Fruit fly (Drosophila melanogaster) whole organism, larva: ENCODE results near the gene CG4000.

Experiments used
- noc ChIP-seq: fragments of 200-800 bp; sonication (Bioruptor generic); optimal IDR thresholded peaks from 3 replicates; lab custom pipeline; 2019; ENCODE audit warnings: missing biosample characterization, mild to moderate bottlenecking, missing genetic modification characterization, moderate library complexity

The CG4000 gene

DNA sequence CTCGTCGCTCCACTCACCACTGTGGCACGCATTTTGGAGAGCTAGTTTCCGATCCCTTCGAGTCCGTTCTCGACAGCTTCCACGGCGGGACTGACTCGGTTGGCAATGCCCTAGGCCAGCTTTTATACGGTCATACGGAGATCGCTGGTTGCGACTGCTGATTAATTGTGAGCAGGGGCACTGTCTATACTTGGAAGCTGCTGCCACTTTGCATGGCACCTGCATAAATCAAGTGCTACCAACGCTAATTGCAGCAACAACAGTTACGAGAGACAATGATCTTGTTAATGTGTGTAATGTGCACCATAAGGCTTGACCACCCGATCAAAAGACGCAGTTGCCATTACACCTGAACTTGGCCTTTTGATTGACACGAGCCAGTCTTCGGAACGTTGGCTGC, at the start of gene CG4000:
Gene CG4000 (minus strand): TSS at position 101 of the 400 bp plus-strand sequence.
- TF ChIP-seq noc (tag; lab: Kevin White, UChicago), result no peak

DNA sequence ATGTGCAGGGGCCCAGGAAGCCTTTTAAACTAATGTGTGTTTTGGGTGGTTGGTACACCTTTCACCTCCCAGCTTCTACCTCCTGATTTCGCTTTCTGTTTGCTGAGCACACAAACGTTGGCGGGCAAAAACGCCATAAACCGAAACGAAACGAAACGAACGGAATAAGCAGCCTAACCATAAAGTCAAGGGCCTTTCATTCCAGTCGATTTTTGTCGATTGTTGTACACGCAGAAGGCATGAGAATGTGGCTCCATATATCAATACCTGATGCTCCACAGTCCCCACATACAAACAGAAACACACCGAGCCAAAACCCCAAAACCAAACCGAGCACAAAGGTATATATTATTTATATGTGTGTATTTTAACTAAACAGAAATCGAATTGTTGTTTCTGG, 46.3 kb upstream of the CG4000 start:
- TF ChIP-seq noc (tag; lab: Kevin White, UChicago), result no peak

DNA sequence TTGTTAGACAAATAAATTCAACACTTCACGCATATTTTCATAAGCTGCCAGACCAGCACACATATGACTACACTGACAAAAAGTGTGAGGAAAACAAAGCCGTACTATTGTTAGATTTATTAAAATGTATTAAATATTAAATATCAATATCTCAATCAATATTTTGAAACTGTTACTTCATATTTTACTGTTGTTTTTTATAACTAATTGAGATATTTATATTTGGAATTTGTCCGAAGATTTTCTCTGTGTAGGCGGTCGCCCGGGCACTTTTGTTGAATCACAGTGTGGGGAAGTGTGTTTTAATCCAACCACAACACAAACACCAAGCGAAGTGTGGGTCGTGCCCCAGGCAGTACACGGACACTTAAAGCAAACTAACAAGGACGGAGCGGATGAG, 42.1 kb upstream of the CG4000 start:
- TF ChIP-seq noc (tag; lab: Kevin White, UChicago), result no peak

DNA sequence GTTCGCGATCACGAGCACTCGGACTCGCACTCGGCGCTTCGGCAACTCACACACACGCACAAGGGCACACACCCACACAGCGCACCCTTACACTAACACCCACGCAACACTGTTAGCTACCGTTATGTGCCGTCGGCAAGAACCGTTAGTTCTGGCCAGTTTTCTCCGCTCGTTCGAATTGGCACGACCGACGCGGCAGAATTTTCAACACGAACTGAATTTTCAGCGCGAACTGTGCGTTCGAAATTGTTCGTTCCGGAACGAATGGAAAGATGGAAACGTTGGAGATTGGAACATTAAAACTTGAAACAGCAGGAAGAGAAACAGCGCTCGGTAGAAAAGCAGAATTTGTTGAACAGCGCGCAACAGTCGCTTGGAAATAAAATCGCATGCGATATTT, 37.2 kb upstream of the CG4000 start, which contains the start of gene Oamb:
Gene Oamb (minus strand): TSS at position 218 of the 400 bp plus-strand sequence.
- no peak for TF ChIP-seq noc (tag; lab: Kevin White, UChicago)

DNA sequence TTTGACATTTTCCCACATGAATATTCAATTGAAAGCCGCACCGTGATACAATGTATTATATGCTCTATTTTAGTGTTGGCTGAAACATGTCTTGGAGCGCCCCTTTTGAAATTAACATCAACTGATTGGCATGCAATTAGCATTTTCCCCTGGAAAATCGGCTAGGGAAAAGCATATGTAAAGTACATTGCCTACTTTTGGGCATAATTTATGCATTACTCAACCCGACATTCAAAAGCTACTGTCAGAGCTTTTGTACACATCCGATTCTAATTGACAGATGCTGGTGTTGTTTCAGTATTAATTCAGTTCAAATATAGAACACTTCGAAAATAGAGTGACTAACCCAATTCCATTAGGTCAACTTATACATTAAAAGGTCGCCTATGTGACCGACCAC, 1.4 kb downstream of the CG4000 start:
- TF ChIP-seq noc (tag; lab: Kevin White, UChicago), result no peak

DNA sequence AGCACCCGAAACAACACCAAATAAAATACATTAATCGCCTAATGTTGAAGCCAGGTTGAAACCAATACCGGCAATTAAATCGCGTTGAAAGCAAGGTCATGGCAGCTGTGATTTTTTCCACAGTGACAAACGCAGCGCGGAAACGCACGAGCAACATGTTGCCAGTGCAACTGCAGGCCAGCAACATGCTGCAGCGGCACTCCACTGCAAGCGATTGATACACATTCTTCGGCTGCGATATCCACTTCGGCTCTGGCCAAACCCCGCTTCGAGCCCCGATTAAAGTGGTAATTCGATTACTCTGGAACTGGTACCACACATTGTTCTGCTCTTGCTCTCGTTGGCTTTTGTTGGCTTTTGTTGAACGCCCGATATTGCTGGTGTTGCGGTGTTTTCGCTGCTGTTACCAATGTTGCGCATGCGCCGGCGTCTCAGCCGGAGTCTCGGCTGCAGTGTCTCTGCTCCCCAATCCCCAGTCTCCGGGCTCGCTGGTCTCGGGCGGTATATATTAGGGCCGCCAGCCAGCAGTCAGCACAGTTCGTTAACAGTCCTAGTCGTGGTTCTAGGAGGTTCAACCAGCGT, 8.0 kb downstream of the CG4000 start, which contains the start of gene Cpr92F:
Gene Cpr92F (plus strand): TSS at position 532 of the 582 bp plus-strand sequence.
- TF ChIP-seq noc (tag; lab: Kevin White, UChicago), result no peak

DNA sequence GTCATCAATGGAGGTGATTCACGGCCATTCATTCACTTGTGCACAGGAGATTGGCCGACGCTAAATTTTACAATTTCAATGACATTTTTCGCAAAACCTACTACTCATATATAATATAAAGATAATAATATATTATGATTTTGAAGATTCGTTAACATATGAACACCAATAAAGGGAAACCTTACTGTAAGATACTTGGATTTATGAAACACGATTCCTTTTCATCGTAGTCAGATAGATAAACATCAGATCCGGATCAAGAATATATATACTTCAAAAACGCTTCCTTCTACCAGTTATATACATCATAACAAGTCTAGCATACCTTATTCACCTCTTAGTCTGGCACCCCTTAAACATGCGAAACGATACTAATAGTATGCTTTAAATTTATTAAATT, 17.3 kb downstream of the CG4000 start, which contains the start of gene Nep4:
Gene Nep4 (minus strand): TSS at position 101 of the 400 bp plus-strand sequence.
- TF ChIP-seq noc (tag; lab: Kevin White, UChicago), result no peak

DNA sequence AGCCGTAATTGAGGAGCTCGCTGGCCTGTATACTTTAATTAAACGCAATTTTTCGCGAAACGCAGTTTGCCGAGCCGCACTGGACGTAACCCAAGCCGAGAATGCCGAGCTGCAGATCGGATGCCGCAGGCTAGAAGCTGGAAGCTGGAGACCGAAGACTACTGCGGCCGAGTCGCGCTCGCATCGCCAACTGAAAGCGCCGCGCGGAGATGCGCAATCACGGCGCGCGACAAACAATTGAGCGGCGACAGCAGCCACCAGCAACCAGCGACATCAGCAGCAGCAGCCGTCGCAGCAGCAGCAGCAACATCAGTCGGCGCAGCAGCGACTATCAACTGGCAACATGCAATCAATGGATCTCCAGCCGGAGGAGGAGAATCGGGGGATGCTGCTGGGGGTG, 20.5 kb downstream of the CG4000 start:
- no peak for TF ChIP-seq noc (tag; lab: Kevin White, UChicago)

DNA sequence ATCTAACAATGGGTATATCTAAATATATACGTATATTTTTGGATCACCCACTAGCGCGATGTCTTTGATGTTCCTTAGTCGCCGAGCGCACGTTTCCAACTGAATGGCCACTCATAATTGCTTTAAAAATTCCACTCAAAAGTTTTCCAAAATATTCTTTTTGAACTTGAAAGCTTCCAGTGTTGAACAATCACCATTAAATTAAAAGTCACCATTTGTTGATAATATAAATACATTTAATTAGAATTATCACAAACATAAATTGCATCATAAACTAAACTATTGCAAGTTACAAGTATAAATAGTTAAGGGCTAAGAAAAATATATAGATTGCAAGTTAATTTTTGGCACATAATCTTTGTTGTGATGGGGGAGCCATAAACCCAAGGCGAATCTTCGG, 24.8 kb downstream of the CG4000 start, which contains the start of gene GluRIID:
Gene GluRIID (minus strand): TSS at position 101 of the 400 bp plus-strand sequence.
- TF ChIP-seq noc (tag; lab: Kevin White, UChicago), result no peak

DNA sequence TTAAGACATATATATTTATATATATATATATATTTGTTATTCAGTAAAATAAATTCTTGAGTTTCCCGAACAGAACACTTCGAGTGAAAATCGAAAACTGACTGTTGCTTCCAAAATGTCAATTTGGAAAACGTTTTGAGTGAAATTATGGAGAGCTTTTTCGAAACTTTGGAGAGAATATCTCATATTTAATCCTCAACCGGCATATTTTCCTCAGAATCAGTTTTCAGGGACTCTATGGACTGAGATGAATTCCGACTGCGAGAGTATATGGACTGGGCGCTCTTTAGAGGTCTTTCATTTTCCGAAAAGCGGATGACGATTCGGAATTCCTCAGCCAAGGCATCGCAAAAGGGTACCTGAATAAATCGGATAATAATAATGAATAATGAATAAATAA, 28.5 kb downstream of the CG4000 start, which contains the start of gene GluRIIE:
Gene GluRIIE (minus strand): TSS at position 101 of the 400 bp plus-strand sequence.
- TF ChIP-seq noc (tag; lab: Kevin White, UChicago), result no peak

DNA sequence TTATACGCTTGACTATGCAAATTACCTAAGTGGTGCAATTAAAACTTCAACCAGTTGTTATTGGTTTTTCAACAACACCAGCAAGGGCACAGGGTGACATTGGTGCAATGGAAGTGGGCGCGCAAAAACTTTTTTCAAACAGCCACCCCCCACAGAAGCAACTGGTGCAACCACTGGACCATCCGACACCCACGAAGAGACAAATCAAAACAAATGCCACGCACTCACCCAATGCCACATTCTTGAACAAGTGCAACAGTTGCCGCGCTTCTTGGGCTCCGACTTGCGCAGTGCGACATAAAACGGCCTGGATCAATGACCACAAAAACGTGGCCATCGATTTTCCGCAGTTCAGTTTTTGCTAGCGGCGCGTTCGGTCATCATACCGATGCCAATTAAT, 41.4 kb downstream of the CG4000 start:
- no peak for TF ChIP-seq noc (tag; lab: Kevin White, UChicago)

DNA sequence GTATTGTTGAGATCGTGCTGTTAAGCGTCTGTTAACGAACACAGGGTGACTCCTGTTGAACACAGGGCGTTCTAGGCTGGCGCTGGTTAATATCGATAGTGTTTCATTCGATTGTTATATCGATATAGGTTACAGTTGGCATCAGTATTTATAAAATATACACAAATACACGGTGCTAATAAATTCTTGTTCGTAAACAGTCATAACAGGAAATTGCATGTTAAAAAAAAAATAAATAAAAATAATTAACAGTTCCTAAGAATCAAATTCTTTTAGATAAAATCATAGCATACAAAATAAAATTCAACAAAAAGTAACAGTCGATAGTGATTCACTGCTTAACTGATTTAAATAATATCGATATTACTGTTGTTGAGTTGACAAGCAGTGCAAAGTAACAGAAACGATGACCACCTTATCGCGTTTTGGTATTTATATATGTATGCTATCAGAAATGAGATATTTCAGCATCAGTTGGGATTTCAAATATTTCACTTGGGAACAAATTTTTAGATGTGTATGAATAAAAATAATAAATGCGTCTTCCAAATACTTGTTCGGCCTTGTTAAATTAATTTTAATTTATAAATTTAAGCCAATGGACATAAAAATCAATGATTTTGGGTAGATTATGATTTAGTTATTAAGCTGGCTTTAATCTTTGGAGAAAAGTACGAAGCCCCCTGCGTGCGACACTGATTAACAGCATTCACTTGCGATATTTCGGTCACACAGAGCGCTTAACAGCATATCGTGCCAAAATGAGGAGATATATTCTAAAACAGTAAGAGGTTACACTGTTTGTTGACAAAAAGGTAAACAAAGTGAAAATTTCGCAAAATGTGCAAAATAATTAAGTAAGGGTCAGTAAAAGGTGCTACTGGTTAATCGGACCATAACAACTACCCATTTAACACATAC, 42.2 kb downstream of the CG4000 start, which contains the start of the genes Pi3K92E and Lrrk:
Gene Pi3K92E (minus strand): TSS at position 59 of the 921 bp plus-strand sequence.
Gene Lrrk (plus strand): TSS at position 807 of the 921 bp plus-strand sequence.
- no peak for TF ChIP-seq noc (tag; lab: Kevin White, UChicago)

DNA sequence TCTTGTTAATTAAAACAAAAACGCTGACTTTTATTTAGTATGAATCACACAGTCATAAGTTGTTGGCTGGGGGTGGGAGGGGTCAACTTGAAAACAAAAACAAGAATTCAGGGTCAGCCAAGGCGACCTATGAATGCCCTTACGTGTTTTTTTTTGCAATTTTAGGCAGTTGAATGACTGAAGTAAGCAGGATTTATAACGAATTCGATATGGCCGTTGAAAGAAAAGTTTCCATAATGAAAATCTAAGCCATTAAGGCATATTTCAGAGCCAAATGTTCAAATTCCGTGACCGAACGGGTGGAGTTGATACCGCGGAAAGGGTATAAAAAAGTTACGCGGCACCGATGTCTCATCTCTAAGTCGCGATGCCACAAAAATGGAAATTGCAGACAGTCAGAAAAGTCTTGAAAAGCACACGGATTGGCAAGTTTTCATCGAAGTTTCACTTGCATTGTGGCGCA, 43.1 kb downstream of the CG4000 start:
- no peak for TF ChIP-seq noc (tag; lab: Kevin White, UChicago)
